Worm (Caenorhabditis elegans) whole organism, mixed stage, embryonic: ENCODE measurements around the gene rpl-28.
A peak's percentile ranks its signal among the peaks of the same experiment; 100 is the strongest.

Experiments used
- M03D4.4 ChIP-seq: sonication (generic microtip); optimal IDR thresholded peaks from 2 replicates; lab custom pipeline; 2017; ENCODE audit warnings: mild to moderate bottlenecking, missing genetic modification characterization, missing compliant biosample characterization
- blmp-1 ChIP-seq: fragments of 150-350 bp; optimal IDR thresholded peaks from 2 replicates; lab custom pipeline; 2014; ENCODE audit warnings: missing biosample characterization, missing genetic modification characterization
- ceh-39 ChIP-seq: fragments of 150-350 bp; optimal IDR thresholded peaks from 2 replicates; lab custom pipeline; 2014; ENCODE audit warnings: missing biosample characterization, missing genetic modification characterization
- ceh-43 ChIP-seq: fragments of 200-800 bp; sonication (Bioruptor generic); optimal IDR thresholded peaks from 2 replicates; lab custom pipeline; 2018; ENCODE audit warnings: mild to moderate bottlenecking, missing genetic modification characterization, moderate library complexity, missing compliant biosample characterization
- ceh-83 ChIP-seq: fragments of 200-800 bp; sonication (Bioruptor generic); optimal IDR thresholded peaks from 2 replicates; lab custom pipeline; 2018; ENCODE audit warnings: mild to moderate bottlenecking, missing genetic modification characterization, missing compliant biosample characterization
- ces-1 ChIP-seq: fragments of 150-350 bp; optimal IDR thresholded peaks from 2 replicates; lab custom pipeline; 2014; ENCODE audit warnings: missing biosample characterization, missing genetic modification reagents, missing genetic modification characterization
- drap-1 ChIP-seq: fragments of 200-800 bp; sonication (Bioruptor generic); optimal IDR thresholded peaks from 3 replicates; lab custom pipeline; 2018; ENCODE audit warnings: mild to moderate bottlenecking, missing genetic modification characterization, missing compliant biosample characterization
- elt-1 ChIP-seq: sonication (generic microtip); optimal IDR thresholded peaks from 2 replicates; lab custom pipeline; 2017; ENCODE audit warnings: missing genetic modification characterization, mild to moderate bottlenecking, missing compliant biosample characterization, antibody characterized with exemption, moderate library complexity, borderline replicate concordance; ENCODE audit not compliant: insufficient read depth
- flh-1 ChIP-seq: fragments of 200-800 bp; sonication (Bioruptor generic); optimal IDR thresholded peaks from 2 replicates; lab custom pipeline; 2018; ENCODE audit warnings: mild to moderate bottlenecking, missing genetic modification characterization, moderate library complexity, missing compliant biosample characterization
- hlh-1 ChIP-seq: fragments of 150-350 bp; optimal IDR thresholded peaks from 2 replicates; lab custom pipeline; 2014; ENCODE audit warnings: missing biosample characterization, missing genetic modification reagents, missing genetic modification characterization
- lin-13 ChIP-seq: fragments of 150-350 bp; optimal IDR thresholded peaks from 2 replicates; lab custom pipeline; 2014; ENCODE audit warnings: missing biosample characterization, missing genetic modification characterization
- lin-32 ChIP-seq: fragments of 200-800 bp; sonication (Bioruptor generic); optimal IDR thresholded peaks from 2 replicates; lab custom pipeline; 2018; ENCODE audit warnings: mild to moderate bottlenecking, missing genetic modification characterization, missing compliant biosample characterization
- lsy-2 ChIP-seq: fragments of 150-350 bp; optimal IDR thresholded peaks from 2 replicates; lab custom pipeline; 2014; ENCODE audit warnings: missing biosample characterization, missing genetic modification characterization
- mab-5 ChIP-seq: fragments of 150-350 bp; optimal IDR thresholded peaks from 2 replicates; lab custom pipeline; 2014; ENCODE audit warnings: missing biosample characterization, missing genetic modification characterization
- mep-1 ChIP-seq: fragments of 150-350 bp; optimal IDR thresholded peaks from 2 replicates; lab custom pipeline; 2017; ENCODE audit warnings: missing biosample characterization, missing genetic modification reagents, missing genetic modification characterization, inconsistent platforms
- mls-2 ChIP-seq: sonication (generic microtip); optimal IDR thresholded peaks from 2 replicates; lab custom pipeline; 2016; ENCODE audit warnings: mild to moderate bottlenecking, missing genetic modification characterization, moderate library complexity, missing compliant biosample characterization
- nhr-2 ChIP-seq: fragments of 150-350 bp; optimal IDR thresholded peaks from 2 replicates; lab custom pipeline; 2014; ENCODE audit warnings: missing biosample characterization, missing genetic modification characterization
- nhr-237 ChIP-seq: fragments of 150-350 bp; optimal IDR thresholded peaks from 2 replicates; lab custom pipeline; 2014; ENCODE audit warnings: missing biosample characterization, missing genetic modification characterization
- nhr-28 ChIP-seq: fragments of 150-350 bp; optimal IDR thresholded peaks from 2 replicates; lab custom pipeline; 2014; ENCODE audit warnings: missing biosample characterization, missing genetic modification characterization
- pha-4 ChIP-seq: fragments of 150-350 bp; optimal IDR thresholded peaks from 2 replicates; lab custom pipeline; 2018; ENCODE audit warnings: missing biosample characterization, missing genetic modification reagents, missing genetic modification characterization
- sem-2 ChIP-seq: fragments of 200-800 bp; sonication (Bioruptor generic); optimal IDR thresholded peaks from 2 replicates; lab custom pipeline; 2018; ENCODE audit warnings: mild to moderate bottlenecking, missing genetic modification characterization, missing compliant biosample characterization
- sptf-1 ChIP-seq: sonication (generic microtip); optimal IDR thresholded peaks from 2 replicates; lab custom pipeline; 2017; ENCODE audit warnings: mild to moderate bottlenecking, missing genetic modification characterization, moderate library complexity, missing compliant biosample characterization
- tbx-8 ChIP-seq: fragments of 200-800 bp; sonication (Bioruptor generic); optimal IDR thresholded peaks from 2 replicates; lab custom pipeline; 2018; ENCODE audit warnings: mild to moderate bottlenecking, missing genetic modification characterization, moderate library complexity, missing compliant biosample characterization
- unc-120 ChIP-seq: sonication (generic microtip); optimal IDR thresholded peaks from 2 replicates; lab custom pipeline; 2017; ENCODE audit warnings: missing genetic modification characterization, missing compliant biosample characterization; ENCODE audit not compliant: poor library complexity, severe bottlenecking
- unc-39 ChIP-seq: fragments of 150-350 bp; optimal IDR thresholded peaks from 2 replicates; lab custom pipeline; 2014; ENCODE audit warnings: missing biosample characterization, missing genetic modification characterization
- ztf-11 ChIP-seq: fragments of 150-350 bp; optimal IDR thresholded peaks from 2 replicates; lab custom pipeline; 2014; ENCODE audit warnings: missing biosample characterization, missing genetic modification characterization

The rpl-28 gene

ce11 chrV:12763291-12763995 is 35.5 kb upstream of the rpl-28 start, which contains the start of the genes abcf-1 and scc-3:
Gene abcf-1 (minus strand): TSS chrV:12763375.
Gene scc-3 (plus strand): TSS chrV:12763945.
- TF ChIP-seq lsy-2 (tag; lab: Kevin White, UChicago) (peak; percentile 93), mep-1 (no peak)
- TF ChIP-seq, all 35 proteins: peak for 1

ce11 chrV:12760913-12761312 is 33.0 kb upstream of the rpl-28 start, which contains the start of gene F18E2.15:
Gene F18E2.15 (minus strand): TSS chrV:12761013.
- TF ChIP-seq unc-39 (tag; lab: Kevin White, UChicago) (no peak), lsy-2 (tag; lab: Kevin White, UChicago) (no peak), elt-1 (tag; lab: Kevin White, UChicago) (no peak), ces-1 (GFP tag; lab: Kevin White, UChicago) (no peak), ceh-39 (tag; lab: Kevin White, UChicago) (no peak), drap-1 (GFP tag; lab: Kevin White, UChicago) (no peak), unc-120 (tag; lab: Kevin White, UChicago) (no peak), blmp-1 (tag; lab: Kevin White, UChicago) (no peak), mab-5 (no peak)

- no peak for TF ChIP-seq tbx-8 (GFP tag; lab: Kevin White, UChicago)
- TF ChIP-seq ces-1 (GFP tag; lab: Kevin White, UChicago) = no peak
- no peak for TF ChIP-seq mep-1
- TF ChIP-seq lin-32 (GFP tag; lab: Kevin White, UChicago) = no peak
Observed at ce11 chrV:12759660-12760059, 31.7 kb upstream of the rpl-28 start, which contains the start of gene papl-1. Gene papl-1 (minus strand): TSS chrV:12759760.

ce11 chrV:12754839-12755238 is 26.9 kb upstream of the rpl-28 start, which contains the start of gene gpa-13:
Gene gpa-13 (minus strand): TSS chrV:12754939.
- TF ChIP-seq ceh-39 (tag; lab: Kevin White, UChicago) (no peak), mab-5 (no peak), ztf-11 (tag; lab: Kevin White, UChicago) (no peak), ceh-43 (GFP tag; lab: Kevin White, UChicago) (no peak), unc-120 (tag; lab: Kevin White, UChicago) (no peak), lin-13 (tag; lab: Kevin White, UChicago) (no peak), elt-1 (tag; lab: Kevin White, UChicago) (no peak), sptf-1 (tag; lab: Kevin White, UChicago) (no peak), M03D4.4 (tag; lab: Kevin White, UChicago) (no peak), mep-1 (no peak), ceh-83 (GFP tag; lab: Kevin White, UChicago) (no peak), flh-1 (no peak), ces-1 (GFP tag; lab: Kevin White, UChicago) (no peak), nhr-2 (tag; lab: Kevin White, UChicago) (no peak), mls-2 (tag; lab: Kevin White, UChicago) (no peak)

- TF ChIP-seq mls-2 (tag; lab: Kevin White, UChicago) = no peak
- no peak for TF ChIP-seq lin-13 (tag; lab: Kevin White, UChicago)
- no peak for TF ChIP-seq hlh-1
- no peak for TF ChIP-seq ceh-83 (GFP tag; lab: Kevin White, UChicago)
- TF ChIP-seq sem-2 = no peak
- TF ChIP-seq tbx-8 (GFP tag; lab: Kevin White, UChicago) = no peak
- no peak for TF ChIP-seq nhr-28 (tag; lab: Kevin White, UChicago)
- no peak for TF ChIP-seq nhr-237 (tag; lab: Kevin White, UChicago)
- no peak for TF ChIP-seq mep-1
- no peak for TF ChIP-seq unc-39 (tag; lab: Kevin White, UChicago)
- no peak for TF ChIP-seq nhr-2 (tag; lab: Kevin White, UChicago)
- no peak for TF ChIP-seq ceh-39 (tag; lab: Kevin White, UChicago)
- TF ChIP-seq drap-1 (GFP tag; lab: Kevin White, UChicago) = no peak
- TF ChIP-seq pha-4 = no peak
Observed at ce11 chrV:12752407-12752806, 24.5 kb upstream of the rpl-28 start, which contains the start of gene C15C8.8. Gene C15C8.8 (minus strand): TSS chrV:12752507.
